Fruit fly (Drosophila melanogaster): Measurements from ENCODE around the gene CG43342.

Gene CG43342

dm6 chr3R:22367126-22368076, 13.7 kb upstream of the CG43342 start, which contains the start of the genes Polr3F and PyK (continued):
- TF ChIP-seq CG3838 (GFP tag; optimal IDR thresholded peaks at IDR 0.05) (peak; percentile 26), sr (GFP tag; IDR thresholded peaks at IDR 0.05) (no peak), mld (GFP tag; IDR thresholded peaks at IDR 0.05; ENCODE audit: partially characterized antibody) (0 out of 3 replicates have a peak, but pooled peaks have one; percentile 24), nerfin-2 (GFP tag; IDR thresholded peaks at IDR 0.05; ENCODE audit: partially characterized antibody) (no peak), crol (GFP tag; IDR thresholded peaks at IDR 0.05) (no peak), CG2116 (GFP tag; optimal IDR thresholded peaks at IDR 0.05) (peak; percentile 32), CG18619 (GFP tag; optimal IDR thresholded peaks at IDR 0.05) (no peak), YL-1 (GFP tag; optimal IDR thresholded peaks at IDR 0.05) (peak; percentile 51), HHEX (GFP tag; optimal IDR thresholded peaks at IDR 0.05) (peak; percentile 14), Hand (GFP tag; optimal IDR thresholded peaks at IDR 0.05) (no peak), Deaf1 (tag; optimal IDR thresholded peaks at IDR 0.05) (peak; percentile 2), Hsf (GFP tag; optimal IDR thresholded peaks at IDR 0.05) (peak; percentile 22), CG7839 (tag; optimal IDR thresholded peaks at IDR 0.05) (peak; percentile 28), Drgx (GFP tag; IDR thresholded peaks at IDR 0.05) (peak; percentile 14; the same call in 1 of the 2 replicates), wor (GFP tag; IDR thresholded peaks at IDR 0.05) (no peak), Stat92E (GFP tag; optimal IDR thresholded peaks at IDR 0.05) (peak in 1 of 3 experiments; percentile 51), insv (GFP tag; optimal IDR thresholded peaks at IDR 0.05) (peak; percentile 68 to 95), tin (GFP tag; optimal IDR thresholded peaks at IDR 0.05) (peak; percentile 24), CG13296 (GFP tag; optimal IDR thresholded peaks at IDR 0.05) (peak; percentile 4), CG13287 (GFP tag; IDR thresholded peaks at IDR 0.05; ENCODE audit: partially characterized antibody) (peak; percentile 50), btn (GFP tag; optimal IDR thresholded peaks at IDR 0.05) (no peak), p53 (GFP tag; optimal IDR thresholded peaks at IDR 0.05) (no peak), Meics (GFP tag; optimal IDR thresholded peaks at IDR 0.05) (peak; percentile 44), sug (tag; optimal IDR thresholded peaks at IDR 0.05) (peak; percentile 44), shn (GFP tag; optimal IDR thresholded peaks at IDR 0.05) (no peak), NK7.1 (GFP tag; optimal IDR thresholded peaks at IDR 0.05) (no peak), CG4707 (GFP tag; optimal IDR thresholded peaks at IDR 0.05) (no peak), Hr39 (optimal IDR thresholded peaks at IDR 0.05) (no peak), CG3995 (GFP tag; optimal IDR thresholded peaks at IDR 0.05) (peak; percentile 93), Myb (GFP tag; optimal IDR thresholded peaks at IDR 0.05) (peak; percentile 69), CG34376 (GFP tag; optimal IDR thresholded peaks at IDR 0.05) (no peak), zen (tag; optimal IDR thresholded peaks at IDR 0.05) (peak; percentile 28), dpn (GFP tag; optimal IDR thresholded peaks at IDR 0.05) (peak in 1 of 2 experiments; percentile 23), twi (tag; optimal IDR thresholded peaks at IDR 0.05) (peak; percentile 9), Camta (GFP tag; optimal IDR thresholded peaks at IDR 0.05) (peak; percentile 46), CG10147 (GFP tag; optimal IDR thresholded peaks at IDR 0.05) (peak; percentile 14), CG12391 (tag; optimal IDR thresholded peaks at IDR 0.05) (peak; percentile 73), CG9609 (GFP tag; optimal IDR thresholded peaks at IDR 0.05) (no peak), CG4424 (GFP tag; optimal IDR thresholded peaks at IDR 0.05) (no peak), scrt (GFP tag; optimal IDR thresholded peaks at IDR 0.05) (no peak), Ets97D (GFP tag; optimal IDR thresholded peaks at IDR 0.05) (peak; percentile 36), zfh1 (GFP tag; IDR thresholded peaks at IDR 0.05) (no peak), wek (GFP tag; optimal IDR thresholded peaks at IDR 0.05) (peak; percentile 96), ssp (GFP tag; IDR thresholded peaks at IDR 0.05) (no peak), gsb-n (tag; optimal IDR thresholded peaks at IDR 0.05) (peak; percentile 13), Hmr (GFP tag; optimal IDR thresholded peaks at IDR 0.05) (peak; percentile 51), CG17361 (GFP tag; IDR thresholded peaks at IDR 0.05) (peak; percentile 55; the same call in 2 of the 3 replicates), ap (GFP tag; IDR thresholded peaks at IDR 0.05) (no peak)
